Fruit fly (Drosophila melanogaster) whole organism, embryonic: ENCODE results near the gene obst-F.

Experiments used
- Atf3 ChIP-seq: fragments of 200-800 bp; sonication (Bioruptor generic); optimal IDR thresholded peaks from 3 replicates; lab custom pipeline; 2016; ENCODE audit warnings: missing biosample characterization, missing genetic modification characterization
- BEAF-32 ChIP-seq: fragments of 200-800 bp; sonication (Bioruptor generic); optimal IDR thresholded peaks from 3 replicates; lab custom pipeline; 2017; ENCODE audit warnings: missing biosample characterization, missing genetic modification characterization, mild to moderate bottlenecking, moderate library complexity, missing genetic modification reagents
- CG11093 ChIP-seq: fragments of 200-800 bp; sonication (Bioruptor generic); IDR thresholded peaks from 3 replicates; pipeline ENCODE4 v1.3.6; 2022; ENCODE audit warnings: missing biosample characterization, missing genetic modification characterization
- CG11560 ChIP-seq: fragments of 200-800 bp; sonication (Bioruptor generic); IDR thresholded peaks from 3 replicates; pipeline ENCODE4 v1.3.6; 2022; ENCODE audit warnings: missing biosample characterization, missing genetic modification characterization
- CG12155 ChIP-seq: fragments of 200-800 bp; sonication (Bioruptor generic); optimal IDR thresholded peaks from 3 replicates; lab custom pipeline; 2016; ENCODE audit warnings: missing biosample characterization, missing genetic modification characterization
- CG13123 ChIP-seq: fragments of 200-800 bp; sonication (Bioruptor generic); optimal IDR thresholded peaks from 2 replicates; lab custom pipeline; 2016; ENCODE audit warnings: missing biosample characterization, missing genetic modification characterization
- CG14667 ChIP-seq: fragments of 200-800 bp; sonication (Bioruptor generic); IDR thresholded peaks from 2 replicates; pipeline ENCODE4 v1.3.6; 2022; ENCODE audit warnings: missing biosample characterization, missing genetic modification characterization
- CG16863 ChIP-seq: fragments of 200-800 bp; sonication (Bioruptor generic); optimal IDR thresholded peaks from 3 replicates; lab custom pipeline; 2016; ENCODE audit warnings: missing biosample characterization, missing genetic modification characterization
- CG18262 ChIP-seq: fragments of 200-800 bp; optimal IDR thresholded peaks from 3 replicates; lab custom pipeline; 2019; ENCODE audit warnings: missing biosample characterization, mild to moderate bottlenecking, missing genetic modification characterization, moderate library complexity
- CG2129 ChIP-seq: fragments of 200-800 bp; sonication (Bioruptor generic); IDR thresholded peaks from 2 replicates; pipeline ENCODE4 v1.3.6; 2022; ENCODE audit warnings: missing biosample characterization, missing genetic modification characterization; ENCODE audit not compliant: partially characterized antibody
- CG2889 ChIP-seq: fragments of 200-800 bp; sonication (Bioruptor generic); IDR thresholded peaks from 3 replicates; pipeline ENCODE4 v1.3.6; 2022; ENCODE audit warnings: missing biosample characterization, missing genetic modification characterization
- CG4820 ChIP-seq: fragments of 200-800 bp; sonication (Bioruptor generic); optimal IDR thresholded peaks from 3 replicates; lab custom pipeline; 2016; ENCODE audit warnings: missing biosample characterization, missing genetic modification characterization
- CkIIα-i1 ChIP-seq: fragments of 200-800 bp; sonication (Bioruptor generic); IDR thresholded peaks from 2 replicates; pipeline ENCODE4 v1.3.6; 2022; ENCODE audit warnings: missing biosample characterization, missing genetic modification characterization
- CoRest ChIP-seq: fragments of 200-800 bp; sonication (Bioruptor generic); optimal IDR thresholded peaks from 3 replicates; lab custom pipeline; 2018; ENCODE audit warnings: missing biosample characterization, mild to moderate bottlenecking, missing genetic modification characterization, moderate library complexity
- Dp ChIP-seq: fragments of 200-800 bp; sonication (Bioruptor generic); optimal IDR thresholded peaks from 2 replicates; lab custom pipeline; 2018; ENCODE audit warnings: missing biosample characterization, mild to moderate bottlenecking, missing genetic modification characterization, moderate library complexity
- E2f1 ChIP-seq: fragments of 200-800 bp; sonication (Bioruptor generic); IDR thresholded peaks from 2 replicates; pipeline ENCODE4 v1.3.6; 2022; ENCODE audit warnings: missing biosample characterization, missing genetic modification characterization
- E2f2 ChIP-seq: fragments of 200-800 bp; sonication (Bioruptor generic); IDR thresholded peaks from 2 replicates; pipeline ENCODE4 v1.3.6; 2022; ENCODE audit warnings: missing biosample characterization, missing genetic modification characterization
- Fer2 ChIP-seq: fragments of 200-800 bp; sonication (Bioruptor generic); optimal IDR thresholded peaks from 2 replicates; lab custom pipeline; 2018; ENCODE audit warnings: missing biosample characterization, mild to moderate bottlenecking, missing genetic modification characterization, moderate library complexity
- Hey ChIP-seq: fragments of 200-800 bp; sonication (Bioruptor generic); optimal IDR thresholded peaks from 3 replicates; lab custom pipeline; 2018; ENCODE audit warnings: missing biosample characterization, mild to moderate bottlenecking, missing genetic modification characterization
- Meics ChIP-seq: fragments of 200-800 bp; sonication (Bioruptor generic); optimal IDR thresholded peaks from 2 replicates; lab custom pipeline; 2017; ENCODE audit warnings: missing biosample characterization, mild to moderate bottlenecking, missing genetic modification characterization
- Myb ChIP-seq: fragments of 200-800 bp; sonication (Bioruptor generic); optimal IDR thresholded peaks from 2 replicates; lab custom pipeline; 2016; ENCODE audit warnings: missing biosample characterization, missing genetic modification characterization
- aop ChIP-seq: fragments of 200-800 bp; sonication (Bioruptor generic); IDR thresholded peaks from 2 replicates; pipeline ENCODE4 v1.3.6; 2022; ENCODE audit warnings: missing biosample characterization, missing genetic modification characterization
- ase ChIP-seq: fragments of 200-800 bp; sonication (Bioruptor generic); IDR thresholded peaks from 3 replicates; pipeline ENCODE4 v1.3.6; 2022; ENCODE audit warnings: missing biosample characterization, missing genetic modification characterization
- bowl ChIP-seq: fragments of 200-800 bp; sonication (Bioruptor generic); IDR thresholded peaks from 2 replicates; pipeline ENCODE4 v1.3.6; 2022; ENCODE audit warnings: missing biosample characterization, missing genetic modification characterization
- cg ChIP-seq: fragments of 200-800 bp; sonication (Bioruptor generic); optimal IDR thresholded peaks from 3 replicates; lab custom pipeline; 2019; ENCODE audit warnings: missing biosample characterization, mild to moderate bottlenecking, missing genetic modification characterization, moderate library complexity
- crp ChIP-seq, 2 experiments: fragments of 200-800 bp; sonication (Bioruptor generic); optimal IDR thresholded peaks; 2 replicates in 1 of 2; 3 replicates in 1 of 2; lab custom pipeline; 2017; ENCODE audit warnings: missing biosample characterization in 2 of 2, missing genetic modification characterization in 2 of 2, mild to moderate bottlenecking in 1 of 2, moderate library complexity in 1 of 2
- dpn ChIP-seq, 2 experiments: fragments of 200-800 bp; sonication (Bioruptor generic); optimal IDR thresholded peaks; 3 replicates each; lab custom pipeline; 2016; ENCODE audit warnings: missing biosample characterization in 2 of 2, missing genetic modification characterization in 2 of 2
- exex ChIP-seq: fragments of 200-800 bp; sonication (Bioruptor generic); optimal IDR thresholded peaks from 4 replicates; lab custom pipeline; 2018; ENCODE audit warnings: missing biosample characterization, mild to moderate bottlenecking, missing genetic modification characterization, moderate library complexity
- eyg ChIP-seq: fragments of 200-800 bp; sonication (Bioruptor generic); optimal IDR thresholded peaks from 3 replicates; lab custom pipeline; 2016; ENCODE audit warnings: missing biosample characterization, missing genetic modification characterization
- gce ChIP-seq: fragments of 200-800 bp; sonication (Bioruptor generic); IDR thresholded peaks from 3 replicates; pipeline ENCODE4 v1.3.6; 2022; ENCODE audit warnings: missing biosample characterization, missing genetic modification characterization
- gsb-n ChIP-seq: fragments of 200-800 bp; sonication (Bioruptor generic); optimal IDR thresholded peaks from 3 replicates; lab custom pipeline; 2018; ENCODE audit warnings: missing biosample characterization, mild to moderate bottlenecking, missing genetic modification characterization
- ind ChIP-seq: fragments of 200-800 bp; sonication (Bioruptor generic); optimal IDR thresholded peaks from 3 replicates; lab custom pipeline; 2016; ENCODE audit warnings: missing biosample characterization, missing genetic modification characterization
- kah ChIP-seq: fragments of 200-800 bp; sonication (Bioruptor generic); optimal IDR thresholded peaks from 2 replicates; lab custom pipeline; 2018; ENCODE audit warnings: missing biosample characterization, mild to moderate bottlenecking, missing genetic modification characterization
- lbe ChIP-seq: fragments of 200-800 bp; sonication (Bioruptor generic); optimal IDR thresholded peaks from 2 replicates; lab custom pipeline; 2016; ENCODE audit warnings: missing biosample characterization, mild to moderate bottlenecking, missing genetic modification characterization
- mirr ChIP-seq: fragments of 200-800 bp; sonication (Bioruptor generic); optimal IDR thresholded peaks from 3 replicates; lab custom pipeline; 2018; ENCODE audit warnings: missing biosample characterization, mild to moderate bottlenecking, missing genetic modification characterization
- odd ChIP-seq: fragments of 200-800 bp; sonication (Bioruptor generic); optimal IDR thresholded peaks from 2 replicates; lab custom pipeline; 2017; ENCODE audit warnings: missing biosample characterization, mild to moderate bottlenecking, missing genetic modification characterization
- phol ChIP-seq: fragments of 200-800 bp; sonication (Bioruptor generic); optimal IDR thresholded peaks from 3 replicates; lab custom pipeline; 2018; ENCODE audit warnings: missing biosample characterization, mild to moderate bottlenecking, missing genetic modification characterization, moderate library complexity
- ranshi ChIP-seq: fragments of 200-800 bp; sonication (Bioruptor generic); IDR thresholded peaks from 2 replicates; pipeline ENCODE4 v1.3.6; 2022; ENCODE audit warnings: missing biosample characterization, missing genetic modification characterization
- row ChIP-seq: fragments of 200-800 bp; sonication (Bioruptor generic); IDR thresholded peaks from 3 replicates; pipeline ENCODE4 v1.3.6; 2022; ENCODE audit warnings: missing biosample characterization, missing genetic modification characterization
- sd ChIP-seq: fragments of 200-800 bp; sonication (Bioruptor generic); optimal IDR thresholded peaks from 3 replicates; lab custom pipeline; 2018; ENCODE audit warnings: missing biosample characterization, mild to moderate bottlenecking, missing genetic modification characterization, moderate library complexity
- sqz ChIP-seq: fragments of 200-800 bp; sonication (Bioruptor generic); optimal IDR thresholded peaks from 3 replicates; lab custom pipeline; 2018; ENCODE audit warnings: missing biosample characterization, mild to moderate bottlenecking, missing genetic modification characterization
- stwl ChIP-seq: fragments of 200-800 bp; sonication (Bioruptor generic); optimal IDR thresholded peaks from 3 replicates; lab custom pipeline; 2018; ENCODE audit warnings: missing biosample characterization, mild to moderate bottlenecking, missing genetic modification characterization, moderate library complexity
- tx ChIP-seq: fragments of 200-800 bp; sonication (Bioruptor generic); optimal IDR thresholded peaks from 2 replicates; lab custom pipeline; 2016; ENCODE audit warnings: missing biosample characterization, missing genetic modification characterization
- unc-4 ChIP-seq: fragments of 200-800 bp; sonication (Bioruptor generic); IDR thresholded peaks from 2 replicates; pipeline ENCODE4 v1.3.6; 2022; ENCODE audit warnings: missing biosample characterization, missing genetic modification characterization; ENCODE audit not compliant: partially characterized antibody

Gene obst-F

DNA sequence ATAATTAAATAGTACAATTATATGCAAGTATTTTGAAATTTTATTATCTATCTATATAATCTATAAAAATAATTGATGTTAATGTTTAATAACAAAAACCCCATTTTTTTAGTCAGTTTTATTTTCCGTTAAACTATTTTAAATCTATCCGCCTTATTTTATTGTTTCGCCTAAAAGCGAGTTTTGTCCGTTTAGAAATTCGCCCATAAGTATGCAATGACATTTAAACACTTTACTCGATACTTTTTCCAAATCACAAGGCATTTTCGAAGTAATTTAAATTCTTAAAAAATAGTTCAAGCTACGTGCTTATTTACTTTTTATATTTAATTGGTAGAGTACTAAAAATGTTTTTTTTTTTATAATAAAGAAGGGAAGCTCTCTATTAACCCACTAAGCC is 19.5 kb upstream of the obst-F start:
- peak; percentile 30 for TF ChIP-seq BEAF-32
- peak; percentile 6 for TF ChIP-seq stwl (tag; lab: Kevin White, UChicago)
- TF ChIP-seq CG2129 (GFP tag; lab: Robert Waterston, UW) = no peak
- TF ChIP-seq aop (GFP tag; lab: Robert Waterston, UW) = no peak
- no peak for TF ChIP-seq gce (GFP tag; lab: Robert Waterston, UW)
- TF ChIP-seq sqz (GFP tag; lab: Kevin White, UChicago) = no peak
- TF ChIP-seq CG11093 (GFP tag; lab: Robert Waterston, UW) = no peak
- TF ChIP-seq gsb-n (tag; lab: Kevin White, UChicago) = no peak
- TF ChIP-seq Atf3 (GFP tag; lab: Kevin White, UChicago) = no peak
- TF ChIP-seq unc-4 (GFP tag; lab: Robert Waterston, UW) = no peak
- no peak for TF ChIP-seq ranshi (GFP tag; lab: Robert Waterston, UW)
- no peak for TF ChIP-seq tx (GFP tag; lab: Kevin White, UChicago)
- no peak for TF ChIP-seq phol (tag; lab: Kevin White, UChicago)
- no peak for TF ChIP-seq E2f1
- TF ChIP-seq Myb = peak; percentile 84
- TF ChIP-seq cg (GFP tag; lab: Kevin White, UChicago) = no peak
- TF ChIP-seq CG4820 = no peak
- peak; percentile 41 for TF ChIP-seq Dp
- TF ChIP-seq CG13123 (GFP tag; lab: Kevin White, UChicago) = no peak
- no peak for TF ChIP-seq CoRest
- TF ChIP-seq CkIIα-i1 (GFP tag; lab: Robert Waterston, UW) = no peak
- TF ChIP-seq kah (GFP tag; lab: Kevin White, UChicago) = no peak
- no peak for TF ChIP-seq CG14667 (GFP tag; lab: Robert Waterston, UW)
- no peak for TF ChIP-seq CG11560 (tag; lab: Robert Waterston, UW)
- no peak for TF ChIP-seq Fer2 (tag; lab: Kevin White, UChicago)
- no peak for TF ChIP-seq row (GFP tag; lab: Robert Waterston, UW)
- TF ChIP-seq Hey (tag; lab: Kevin White, UChicago) = no peak
- no peak for TF ChIP-seq Meics
- no peak for TF ChIP-seq ind
- no peak for TF ChIP-seq mirr (GFP tag; lab: Kevin White, UChicago)
- TF ChIP-seq CG12155 (GFP tag; lab: Kevin White, UChicago) = peak; percentile 67
- no peak for TF ChIP-seq ase (GFP tag; lab: Robert Waterston, UW)
- TF ChIP-seq crp (GFP tag; optimal IDR thresholded peaks at IDR 0.05; lab: Kevin White, UChicago) = no peak
- no peak for TF ChIP-seq CG18262 (tag; lab: Kevin White, UChicago)
- TF ChIP-seq CG16863 = peak; percentile 55
- TF ChIP-seq E2f2 (GFP tag; lab: Robert Waterston, UW) = peak; percentile 44

DNA sequence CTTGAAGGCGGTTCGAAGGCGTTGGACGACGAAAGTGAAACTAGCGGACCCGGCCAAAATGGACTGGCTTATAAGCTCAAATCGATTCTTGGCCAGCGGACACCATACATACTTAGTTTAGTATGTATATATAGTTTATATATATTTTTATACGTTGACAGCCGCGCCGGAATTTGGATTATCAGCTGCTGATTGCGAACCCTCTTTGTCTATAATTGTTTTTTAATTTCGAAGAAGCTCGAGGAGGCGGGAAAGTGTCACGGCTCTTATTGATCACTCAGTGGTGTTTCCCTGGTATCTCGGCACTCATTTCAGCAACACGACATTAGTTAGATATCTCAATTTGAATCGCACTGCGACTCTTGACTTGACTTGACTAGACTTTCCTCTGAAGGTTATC is 18.9 kb upstream of the obst-F start, which contains the start of gene CG6933:
Gene CG6933 (minus strand): TSS at position 47 of the 400 bp plus-strand sequence.
- no peak for TF ChIP-seq odd (GFP tag; lab: Kevin White, UChicago)
- no peak for TF ChIP-seq dpn (GFP tag; optimal IDR thresholded peaks at IDR 0.05; lab: Kevin White, UChicago)
- TF ChIP-seq CG4820 = no peak
- TF ChIP-seq exex = peak; percentile 98
- no peak for TF ChIP-seq lbe (GFP tag; lab: Kevin White, UChicago)
- TF ChIP-seq sd (tag; lab: Kevin White, UChicago) = peak; percentile 70
- TF ChIP-seq bowl (GFP tag; lab: Robert Waterston, UW) = no peak
- TF ChIP-seq eyg = no peak
- TF ChIP-seq CG2889 (GFP tag; lab: Robert Waterston, UW) = no peak
- TF ChIP-seq, all 482 proteins: peak for 2
